Fruit fly (Drosophila melanogaster) whole organism, embryonic: ENCODE results near the gene Vha100-2.

ENCODE experiments used
- Aef1 ChIP-seq: fragments of 200-800 bp; sonication (Bioruptor generic); IDR thresholded peaks from 3 replicates; pipeline ENCODE4 v1.3.6; 2022; ENCODE audit warnings: missing biosample characterization, missing genetic modification characterization
- Asciz ChIP-seq: fragments of 200-800 bp; sonication (Bioruptor generic); optimal IDR thresholded peaks from 2 replicates; lab custom pipeline; 2017; ENCODE audit warnings: missing biosample characterization, mild to moderate bottlenecking, missing genetic modification characterization, missing genetic modification reagents
- CG10654 ChIP-seq: fragments of 200-800 bp; sonication (Bioruptor generic); optimal IDR thresholded peaks from 2 replicates; lab custom pipeline; 2016; ENCODE audit warnings: missing biosample characterization, missing genetic modification characterization
- CG10979 ChIP-seq: fragments of 200-800 bp; sonication (Bioruptor generic); optimal IDR thresholded peaks from 2 replicates; lab custom pipeline; 2018; ENCODE audit warnings: missing biosample characterization, mild to moderate bottlenecking, missing genetic modification characterization, moderate library complexity
- CG11398 ChIP-seq: fragments of 200-800 bp; sonication (Bioruptor generic); optimal IDR thresholded peaks from 2 replicates; lab custom pipeline; 2016; ENCODE audit warnings: missing biosample characterization, missing genetic modification characterization
- CG11456 ChIP-seq: fragments of 200-800 bp; sonication (Bioruptor generic); IDR thresholded peaks from 3 replicates; pipeline ENCODE4 v1.3.6; 2022; ENCODE audit warnings: missing biosample characterization, missing genetic modification characterization
- CG12659 ChIP-seq: fragments of 200-800 bp; sonication (Bioruptor generic); optimal IDR thresholded peaks from 3 replicates; lab custom pipeline; 2017; ENCODE audit warnings: mild to moderate bottlenecking, missing biosample characterization, missing genetic modification reagents, missing genetic modification characterization
- CG13894 ChIP-seq: fragments of 200-800 bp; sonication (Bioruptor generic); optimal IDR thresholded peaks from 3 replicates; lab custom pipeline; 2018; ENCODE audit warnings: missing biosample characterization, mild to moderate bottlenecking, missing genetic modification characterization, moderate library complexity
- CG15696 ChIP-seq: fragments of 200-800 bp; sonication (Bioruptor generic); optimal IDR thresholded peaks from 2 replicates; lab custom pipeline; 2019; ENCODE audit warnings: missing biosample characterization, mild to moderate bottlenecking, missing genetic modification characterization, moderate library complexity
- CG30403 ChIP-seq: fragments of 200-800 bp; sonication (Bioruptor generic); optimal IDR thresholded peaks from 3 replicates; lab custom pipeline; 2016; ENCODE audit warnings: missing biosample characterization, missing genetic modification characterization
- CG3407 ChIP-seq: fragments of 200-800 bp; sonication (Bioruptor generic); optimal IDR thresholded peaks from 2 replicates; lab custom pipeline; 2018; ENCODE audit warnings: missing biosample characterization, mild to moderate bottlenecking, missing genetic modification characterization
- CG3838 ChIP-seq: fragments of 200-800 bp; sonication (Bioruptor generic); optimal IDR thresholded peaks from 3 replicates; lab custom pipeline; 2016; ENCODE audit warnings: missing biosample characterization, missing genetic modification characterization
- CG4328 ChIP-seq: fragments of 200-800 bp; sonication (Bioruptor generic); optimal IDR thresholded peaks from 3 replicates; lab custom pipeline; 2017; ENCODE audit warnings: missing biosample characterization, missing genetic modification reagents, missing genetic modification characterization
- CG6765 ChIP-seq: fragments of 200-800 bp; sonication (Bioruptor generic); optimal IDR thresholded peaks from 3 replicates; lab custom pipeline; 2017; ENCODE audit warnings: missing biosample characterization, mild to moderate bottlenecking, missing genetic modification characterization
- CG7963 ChIP-seq: fragments of 200-800 bp; sonication (Bioruptor generic); IDR thresholded peaks from 3 replicates; pipeline ENCODE4 v1.3.6; 2022; ENCODE audit warnings: missing biosample characterization, missing genetic modification characterization; ENCODE audit not compliant: partially characterized antibody
- CG8089 ChIP-seq: fragments of 200-800 bp; sonication (Bioruptor generic); optimal IDR thresholded peaks from 3 replicates; lab custom pipeline; 2016; ENCODE audit warnings: missing biosample characterization, missing genetic modification characterization
- CG8388 ChIP-seq: fragments of 200-800 bp; sonication (Bioruptor generic); optimal IDR thresholded peaks from 2 replicates; lab custom pipeline; 2019; ENCODE audit warnings: missing biosample characterization, mild to moderate bottlenecking, missing genetic modification characterization, moderate library complexity
- CG9609 ChIP-seq: fragments of 200-800 bp; sonication (Bioruptor generic); optimal IDR thresholded peaks from 3 replicates; lab custom pipeline; 2016; ENCODE audit warnings: missing biosample characterization, missing genetic modification characterization
- D19A ChIP-seq: fragments of 200-800 bp; optimal IDR thresholded peaks from 3 replicates; lab custom pipeline; 2019; ENCODE audit warnings: missing biosample characterization, mild to moderate bottlenecking, missing genetic modification characterization, moderate library complexity
- Dbx ChIP-seq: fragments of 200-800 bp; sonication (Bioruptor generic); IDR thresholded peaks from 3 replicates; pipeline ENCODE4 v1.3.6; 2022; ENCODE audit warnings: missing biosample characterization, missing genetic modification characterization
- Dll ChIP-seq: fragments of 200-800 bp; sonication (Bioruptor generic); IDR thresholded peaks from 4 replicates; pipeline ENCODE4 v1.3.6; 2022; ENCODE audit warnings: missing biosample characterization, missing genetic modification characterization; ENCODE audit not compliant: partially characterized antibody
- Doc2 ChIP-seq: fragments of 200-800 bp; sonication (Bioruptor generic); IDR thresholded peaks from 2 replicates; pipeline ENCODE4 v1.3.6; 2022; ENCODE audit warnings: missing biosample characterization, missing genetic modification characterization
- Eip74EF ChIP-seq, 2 experiments: fragments of 200-800 bp in 1 of 2; fragments of >200 bp in 1 of 2; sonication (Bioruptor generic) in 1 of 2; optimal IDR thresholded peaks; 2 replicates each; lab custom pipeline; 2017 to 2019; ENCODE audit warnings: missing biosample characterization in 2 of 2, missing genetic modification characterization in 2 of 2, mild to moderate bottlenecking in 1 of 2, moderate library complexity in 1 of 2
- Hey ChIP-seq: fragments of 200-800 bp; sonication (Bioruptor generic); optimal IDR thresholded peaks from 3 replicates; lab custom pipeline; 2018; ENCODE audit warnings: missing biosample characterization, mild to moderate bottlenecking, missing genetic modification characterization
- Meics ChIP-seq: fragments of 200-800 bp; sonication (Bioruptor generic); optimal IDR thresholded peaks from 2 replicates; lab custom pipeline; 2017; ENCODE audit warnings: missing biosample characterization, mild to moderate bottlenecking, missing genetic modification characterization
- Myb ChIP-seq: fragments of 200-800 bp; sonication (Bioruptor generic); optimal IDR thresholded peaks from 2 replicates; lab custom pipeline; 2016; ENCODE audit warnings: missing biosample characterization, missing genetic modification characterization
- Usf ChIP-seq: fragments of 200-800 bp; sonication (Bioruptor generic); optimal IDR thresholded peaks from 2 replicates; lab custom pipeline; 2017; ENCODE audit warnings: missing genotype, missing biosample characterization, missing genetic modification characterization
- Xrp1 ChIP-seq: fragments of 200-800 bp; sonication (Bioruptor generic); IDR thresholded peaks from 2 replicates; pipeline ENCODE4 v1.3.6; 2022; ENCODE audit warnings: missing biosample characterization, missing genetic modification characterization
- aop ChIP-seq: fragments of 200-800 bp; sonication (Bioruptor generic); IDR thresholded peaks from 2 replicates; pipeline ENCODE4 v1.3.6; 2022; ENCODE audit warnings: missing biosample characterization, missing genetic modification characterization
- chif ChIP-seq, 2 experiments: fragments of 200-800 bp; sonication (Bioruptor generic); optimal IDR thresholded peaks; 3 replicates each; lab custom pipeline; 2016; ENCODE audit warnings: missing biosample characterization in 2 of 2, missing genetic modification characterization in 2 of 2
- crc ChIP-seq: fragments of 200-800 bp; sonication (Bioruptor generic); optimal IDR thresholded peaks from 2 replicates; lab custom pipeline; 2016; ENCODE audit warnings: missing biosample characterization, missing genetic modification characterization
- eyg ChIP-seq: fragments of 200-800 bp; sonication (Bioruptor generic); optimal IDR thresholded peaks from 3 replicates; lab custom pipeline; 2016; ENCODE audit warnings: missing biosample characterization, missing genetic modification characterization
- fu2 ChIP-seq: fragments of 200-800 bp; sonication (Bioruptor generic); optimal IDR thresholded peaks from 2 replicates; lab custom pipeline; 2016; ENCODE audit warnings: missing biosample characterization, missing genetic modification characterization
- ind ChIP-seq: fragments of 200-800 bp; sonication (Bioruptor generic); optimal IDR thresholded peaks from 3 replicates; lab custom pipeline; 2016; ENCODE audit warnings: missing biosample characterization, missing genetic modification characterization
- jing ChIP-seq: fragments of 200-800 bp; sonication (Bioruptor generic); optimal IDR thresholded peaks from 2 replicates; lab custom pipeline; 2018; ENCODE audit warnings: missing biosample characterization, mild to moderate bottlenecking, missing genetic modification characterization
- jumu ChIP-seq: fragments of 200-800 bp; sonication (Bioruptor generic); optimal IDR thresholded peaks from 3 replicates; lab custom pipeline; 2016; ENCODE audit warnings: missing biosample characterization, missing genetic modification characterization
- lab ChIP-seq: fragments of 200-800 bp; sonication (Bioruptor generic); optimal IDR thresholded peaks from 3 replicates; lab custom pipeline; 2017; ENCODE audit warnings: missing biosample characterization, missing genetic modification characterization, mild to moderate bottlenecking, moderate library complexity, missing genetic modification reagents
- lilli ChIP-seq: fragments of 200-800 bp; sonication (Bioruptor generic); optimal IDR thresholded peaks from 3 replicates; lab custom pipeline; 2016; ENCODE audit warnings: missing biosample characterization, missing genetic modification characterization
- lmd ChIP-seq: fragments of 200-800 bp; sonication (Bioruptor generic); IDR thresholded peaks from 2 replicates; pipeline ENCODE4 v1.3.6; 2022; ENCODE audit warnings: missing biosample characterization, missing genetic modification characterization
- oc ChIP-seq: fragments of 200-800 bp; sonication (Bioruptor generic); optimal IDR thresholded peaks from 2 replicates; lab custom pipeline; 2018; ENCODE audit warnings: missing biosample characterization, mild to moderate bottlenecking, missing genetic modification characterization, moderate library complexity
- otp ChIP-seq: fragments of 200-800 bp; sonication (Bioruptor generic); IDR thresholded peaks from 3 replicates; pipeline ENCODE4, ENCODE4 v1.3.6; 2022; ENCODE audit warnings: missing biosample characterization, missing genetic modification characterization
- pnt ChIP-seq: fragments of 200-800 bp; sonication (Bioruptor generic); optimal IDR thresholded peaks from 3 replicates; lab custom pipeline; 2016; ENCODE audit warnings: missing biosample characterization, missing genetic modification characterization
- salm ChIP-seq: fragments of 200-800 bp; sonication (Bioruptor generic); optimal IDR thresholded peaks from 2 replicates; lab custom pipeline; 2018; ENCODE audit warnings: missing biosample characterization, mild to moderate bottlenecking, missing genetic modification characterization
- sens ChIP-seq: fragments of 200-800 bp; sonication (Bioruptor generic); peaks from one replicate; lab custom pipeline; 2016; ENCODE audit warnings: missing biosample characterization, missing genetic modification characterization
- sima ChIP-seq: fragments of 200-800 bp; sonication (Bioruptor generic); optimal IDR thresholded peaks from 2 replicates; lab custom pipeline; 2016; ENCODE audit warnings: missing biosample characterization, missing genetic modification characterization
- ssp ChIP-seq: fragments of 200-800 bp; sonication (Bioruptor generic); IDR thresholded peaks from 2 replicates; pipeline ENCODE4 v1.3.6; 2022; ENCODE audit warnings: missing biosample characterization, missing genetic modification characterization
- stwl ChIP-seq: fragments of 200-800 bp; sonication (Bioruptor generic); optimal IDR thresholded peaks from 3 replicates; lab custom pipeline; 2018; ENCODE audit warnings: missing biosample characterization, mild to moderate bottlenecking, missing genetic modification characterization, moderate library complexity
- tll ChIP-seq, 2 experiments: fragments of 200-800 bp in 1 of 2; fragments of >200 bp in 1 of 2; sonication (Bioruptor generic) in 1 of 2; optimal IDR thresholded peaks; 2 replicates each; lab custom pipeline; 2017 to 2019; ENCODE audit warnings: missing biosample characterization in 2 of 2, missing genetic modification characterization in 2 of 2, mild to moderate bottlenecking in 1 of 2, moderate library complexity in 1 of 2
- toy ChIP-seq: fragments of 200-800 bp; sonication (Bioruptor generic); IDR thresholded peaks from 2 replicates; pipeline ENCODE4 v1.3.6; 2022; ENCODE audit warnings: missing biosample characterization, missing genetic modification characterization
- ttk ChIP-seq: fragments of 200-800 bp; sonication (Bioruptor generic); IDR thresholded peaks from 2 replicates; pipeline ENCODE4 v2.1.2; 2022; ENCODE audit warnings: missing biosample characterization, missing genetic modification characterization
- zen2 ChIP-seq: fragments of 200-800 bp; sonication (Bioruptor generic); IDR thresholded peaks from 3 replicates; pipeline ENCODE4 v1.3.6; 2022; ENCODE audit warnings: missing biosample characterization, missing genetic modification characterization; ENCODE audit not compliant: partially characterized antibody

Vha100-2 gene

DNA sequence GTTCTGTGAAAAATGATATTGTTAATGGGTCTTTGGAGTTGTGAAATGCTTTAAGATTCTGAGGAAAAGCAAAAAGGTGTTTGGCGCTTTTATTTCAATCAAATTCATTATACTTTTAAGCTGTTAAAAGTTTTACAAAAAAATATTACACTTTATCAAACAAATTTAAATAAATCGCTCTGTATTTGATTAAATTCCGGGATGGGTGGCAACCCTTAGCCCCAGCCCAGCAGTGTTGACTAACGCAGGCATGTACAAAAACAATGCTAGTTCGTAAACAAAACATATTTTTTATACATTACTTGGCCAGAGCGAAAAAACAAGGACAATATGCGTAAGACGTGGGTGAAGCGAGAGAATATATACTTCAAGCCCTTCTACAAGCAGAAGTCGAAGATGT lies 5.7 kb upstream of the Vha100-2 start, which contains the start of gene CG7685 (continued):
- TF ChIP-seq Hey = peak; percentile 5
- TF ChIP-seq CG7963 = no peak
- peak; percentile 23 for TF ChIP-seq CG3407 (GFP tag; lab: Kevin White, UChicago)
- peak; percentile 74 for TF ChIP-seq Meics
- peak; percentile 37 for TF ChIP-seq jumu (GFP tag; lab: Kevin White, UChicago)
- TF ChIP-seq salm (tag; lab: Kevin White, UChicago) = no peak
- TF ChIP-seq aop = no peak
- peak; percentile 56; the same call in 1 of the 2 replicates for TF ChIP-seq lmd
- peak; percentile 47 for TF ChIP-seq CG8388
- TF ChIP-seq Doc2 = no peak
- peak; percentile 63 for TF ChIP-seq eyg
- peak; percentile 20 for TF ChIP-seq pnt (GFP tag; lab: Kevin White, UChicago)
- TF ChIP-seq fu2 (GFP tag; lab: Kevin White, UChicago) = peak; percentile 55
- TF ChIP-seq zen2 = no peak
- TF ChIP-seq Aef1 (GFP tag; lab: Robert Waterston, UW) = peak; percentile 84
- TF ChIP-seq CG9609 (GFP tag; lab: Kevin White, UChicago) = peak; percentile 53
- no peak for TF ChIP-seq Dll
- peak; percentile 55 for TF ChIP-seq CG15696 (tag; lab: Kevin White, UChicago)
- no peak for TF ChIP-seq CG11398
- TF ChIP-seq Dbx (GFP tag; lab: Robert Waterston, UW) = peak; percentile 60; the same call in 1 of the 3 replicates
- peak; percentile 52 for TF ChIP-seq CG10979 (tag; lab: Kevin White, UChicago)
- TF ChIP-seq CG4328 (GFP tag; lab: Kevin White, UChicago) = peak; percentile 55
- peak; percentile 82 for TF ChIP-seq lilli (GFP tag; lab: Kevin White, UChicago)
- peak; percentile 75 for TF ChIP-seq CG12659 (GFP tag; lab: Kevin White, UChicago)
- TF ChIP-seq jing (GFP tag; lab: Kevin White, UChicago) = no peak
- peak; percentile 32 for TF ChIP-seq CG10654 (GFP tag; lab: Kevin White, UChicago)
- peak; percentile 58 for TF ChIP-seq D19A
- TF ChIP-seq sens (GFP tag; lab: Kevin White, UChicago) = peak; percentile 92
- peak in 1 of 2 experiments; percentile 27 for TF ChIP-seq Eip74EF (GFP tag; optimal IDR thresholded peaks at IDR 0.05; lab: Kevin White, UChicago)
- peak; percentile 52 for TF ChIP-seq ind (GFP tag; lab: Kevin White, UChicago)
- TF ChIP-seq Asciz = peak; percentile 18
- TF ChIP-seq CG11456 (GFP tag; lab: Robert Waterston, UW) = peak; percentile 72; the same call in 2 of the 3 replicates
- TF ChIP-seq sima (GFP tag; lab: Kevin White, UChicago) = peak; percentile 47
- no peak for TF ChIP-seq toy (GFP tag; lab: Robert Waterston, UW)
- peak; percentile 20 for TF ChIP-seq CG6765
- peak; percentile 63 for TF ChIP-seq Myb (GFP tag; lab: Kevin White, UChicago)
- TF ChIP-seq chif (GFP tag; optimal IDR thresholded peaks at IDR 0.05; lab: Kevin White, UChicago) = peak; percentile 49 to 61
- TF ChIP-seq ttk = 0 out of 2 replicates have a peak, but pooled peaks have one; percentile 22
- peak; percentile 67 for TF ChIP-seq CG13894
- peak; percentile 18 for TF ChIP-seq CG3838 (GFP tag; lab: Kevin White, UChicago)
- no peak for TF ChIP-seq otp
- peak; percentile 69 for TF ChIP-seq CG30403
- TF ChIP-seq oc (tag; lab: Kevin White, UChicago) = no peak
- TF ChIP-seq Xrp1 = peak; percentile 71
- TF ChIP-seq Usf (GFP tag; lab: Kevin White, UChicago) = no peak
- no peak for TF ChIP-seq tll (GFP tag; optimal IDR thresholded peaks at IDR 0.05; lab: Kevin White, UChicago)
- peak; percentile 80 for TF ChIP-seq lab (GFP tag; lab: Kevin White, UChicago)
- TF ChIP-seq stwl (tag; lab: Kevin White, UChicago) = peak; percentile 89
- TF ChIP-seq crc (GFP tag; lab: Kevin White, UChicago) = peak; percentile 60
- no peak for TF ChIP-seq ssp
- peak; percentile 13 for TF ChIP-seq CG8089
